Worm (Caenorhabditis elegans) whole organism, L3 larva: ENCODE measurements around the gene C05G5.3.
A peak's percentile ranks its signal among the peaks of the same experiment; 100 is the strongest.

Source experiments
- R02D3.7 ChIP-seq: fragments of 150-350 bp; optimal IDR thresholded peaks from 2 replicates; lab custom pipeline; 2014; ENCODE audit warnings: missing biosample characterization, missing genetic modification characterization
- ZK546.5 ChIP-seq: sonication (generic microtip); optimal IDR thresholded peaks from 2 replicates; lab custom pipeline; 2017; ENCODE audit warnings: missing biosample characterization, missing genetic modification characterization
- aly-2 ChIP-seq: fragments of 150-350 bp; optimal IDR thresholded peaks from 2 replicates; lab custom pipeline; 2014; ENCODE audit warnings: missing biosample characterization, missing genetic modification characterization
- ceh-16 ChIP-seq: sonication (generic microtip); optimal IDR thresholded peaks from 2 replicates; lab custom pipeline; 2017; ENCODE audit warnings: missing biosample characterization, missing genetic modification characterization
- ceh-9 ChIP-seq: sonication (generic microtip); optimal IDR thresholded peaks from 2 replicates; lab custom pipeline; 2018; ENCODE audit warnings: missing biosample characterization, missing genetic modification characterization
- daf-12 ChIP-seq: fragments of 150-350 bp; optimal IDR thresholded peaks from 2 replicates; lab custom pipeline; 2014; ENCODE audit warnings: missing biosample characterization, missing genetic modification reagents, missing genetic modification characterization
- egl-27 ChIP-seq: sonication (generic microtip); optimal IDR thresholded peaks from 4 replicates; lab custom pipeline; 2017; ENCODE audit warnings: missing biosample characterization, missing genetic modification reagents, missing genetic modification characterization
- egl-5 ChIP-seq: fragments of 150-350 bp; optimal IDR thresholded peaks from 2 replicates; lab custom pipeline; 2017; ENCODE audit warnings: missing biosample characterization, missing genetic modification reagents, missing genetic modification characterization, inconsistent platforms
- elt-1 ChIP-seq: fragments of 150-350 bp; optimal IDR thresholded peaks from 2 replicates; lab custom pipeline; 2014; ENCODE audit warnings: missing biosample characterization, missing genetic modification characterization
- elt-2 ChIP-seq: sonication (generic microtip); optimal IDR thresholded peaks from 2 replicates; lab custom pipeline; 2016; ENCODE audit warnings: missing genetic modification reagents, mild to moderate bottlenecking, missing genetic modification characterization, missing compliant biosample characterization
- elt-3 ChIP-seq, 3 experiments: fragments of 150-350 bp in 1 of 3; sonication (generic microtip) in 2 of 3; optimal IDR thresholded peaks; 2 replicates in 2 of 3; 4 replicates in 1 of 3; lab custom pipeline; 2014 to 2017; ENCODE audit warnings: missing biosample characterization in 3 of 3, missing genetic modification characterization in 3 of 3
- eor-1 ChIP-seq, 2 experiments: fragments of 150-350 bp; optimal IDR thresholded peaks; 2 replicates each; lab custom pipeline; 2014 to 2018; ENCODE audit warnings: missing biosample characterization in 2 of 2, missing genetic modification characterization in 2 of 2
- fkh-10 ChIP-seq: sonication (generic microtip); optimal IDR thresholded peaks from 2 replicates; lab custom pipeline; 2017; ENCODE audit warnings: missing biosample characterization, missing genetic modification reagents, missing genetic modification characterization
- fkh-2 ChIP-seq: fragments of 150-350 bp; optimal IDR thresholded peaks from 2 replicates; lab custom pipeline; 2014; ENCODE audit warnings: missing biosample characterization, missing genetic modification reagents, missing genetic modification characterization
- fos-1 ChIP-seq: fragments of 150-350 bp; optimal IDR thresholded peaks from 2 replicates; lab custom pipeline; 2014; ENCODE audit warnings: missing biosample characterization, missing genetic modification characterization
- hmg-11 ChIP-seq: sonication (generic microtip); optimal IDR thresholded peaks from 2 replicates; lab custom pipeline; 2016; ENCODE audit warnings: missing genetic modification characterization, missing compliant biosample characterization
- jun-1 ChIP-seq: fragments of 150-350 bp; optimal IDR thresholded peaks from 2 replicates; lab custom pipeline; 2014; ENCODE audit warnings: missing biosample characterization, missing genetic modification reagents, missing genetic modification characterization
- lin-15B ChIP-seq: fragments of 150-350 bp; optimal IDR thresholded peaks from 2 replicates; lab custom pipeline; 2014; ENCODE audit warnings: missing biosample characterization, missing genetic modification characterization
- lin-39 ChIP-seq: fragments of 150-350 bp; optimal IDR thresholded peaks from 2 replicates; lab custom pipeline; 2018; ENCODE audit warnings: missing biosample characterization, missing genetic modification reagents, missing genetic modification characterization
- mdl-1 ChIP-seq: fragments of 150-350 bp; optimal IDR thresholded peaks from 2 replicates; lab custom pipeline; 2014; ENCODE audit warnings: missing biosample characterization, missing genetic modification characterization
- mml-1 ChIP-seq: fragments of 150-350 bp; sonication (generic microtip); optimal IDR thresholded peaks from 3 replicates; lab custom pipeline; 2014; ENCODE audit warnings: missing biosample characterization, missing genetic modification characterization
- nfya-1 ChIP-seq: sonication (generic microtip); optimal IDR thresholded peaks from 2 replicates; lab custom pipeline; 2017; ENCODE audit warnings: missing genetic modification characterization, mild to moderate bottlenecking, missing compliant biosample characterization, antibody characterized with exemption, moderate library complexity; ENCODE audit not compliant: insufficient read depth
- nhr-11 ChIP-seq: fragments of 150-350 bp; optimal IDR thresholded peaks from 2 replicates; lab custom pipeline; 2014; ENCODE audit warnings: missing biosample characterization, missing genetic modification characterization
- nhr-23 ChIP-seq: fragments of 150-350 bp; optimal IDR thresholded peaks from 2 replicates; lab custom pipeline; 2014; ENCODE audit warnings: missing biosample characterization, missing genetic modification reagents, missing genetic modification characterization
- nhr-25 ChIP-seq: sonication (generic microtip); optimal IDR thresholded peaks from 2 replicates; lab custom pipeline; 2017; ENCODE audit warnings: missing biosample characterization, missing genetic modification characterization
- nhr-28 ChIP-seq: fragments of 150-350 bp; optimal IDR thresholded peaks from 2 replicates; lab custom pipeline; 2014; ENCODE audit warnings: missing biosample characterization, missing genetic modification characterization
- nhr-43 ChIP-seq: sonication (generic microtip); optimal IDR thresholded peaks from 2 replicates; lab custom pipeline; 2016; ENCODE audit warnings: mild to moderate bottlenecking, missing genetic modification characterization, missing compliant biosample characterization; ENCODE audit not compliant: poor library complexity, severe bottlenecking
- nhr-67 ChIP-seq: fragments of 150-350 bp; optimal IDR thresholded peaks from 2 replicates; lab custom pipeline; 2014; ENCODE audit warnings: missing biosample characterization, missing genetic modification characterization
- nhr-76 ChIP-seq: fragments of 150-350 bp; sonication (generic microtip); optimal IDR thresholded peaks from 5 replicates; lab custom pipeline; 2014; ENCODE audit warnings: missing biosample characterization, missing genetic modification characterization
- nhr-77 ChIP-seq: fragments of 150-350 bp; optimal IDR thresholded peaks from 2 replicates; lab custom pipeline; 2014; ENCODE audit warnings: missing biosample characterization, missing genetic modification characterization
- pha-4 ChIP-seq: fragments of 150-350 bp; optimal IDR thresholded peaks from 2 replicates; lab custom pipeline; 2014; ENCODE audit warnings: missing biosample characterization, missing genetic modification reagents, missing genetic modification characterization
- pqm-1 ChIP-seq: fragments of 150-350 bp; optimal IDR thresholded peaks from 2 replicates; lab custom pipeline; 2017; ENCODE audit warnings: missing biosample characterization, missing genetic modification characterization, inconsistent platforms
- sea-2 ChIP-seq: fragments of 150-350 bp; sonication (generic microtip); optimal IDR thresholded peaks from 4 replicates; lab custom pipeline; 2014; ENCODE audit warnings: missing biosample characterization, missing genetic modification reagents, missing genetic modification characterization
- snpc-4 ChIP-seq: fragments of 150-350 bp; optimal IDR thresholded peaks from 2 replicates; lab custom pipeline; 2014; ENCODE audit warnings: missing biosample characterization, missing genetic modification characterization
- tbx-2 ChIP-seq: sonication (generic microtip); optimal IDR thresholded peaks from 2 replicates; lab custom pipeline; 2016; ENCODE audit warnings: mild to moderate bottlenecking, missing genetic modification characterization, missing compliant biosample characterization
- unc-39 ChIP-seq: sonication (generic microtip); optimal IDR thresholded peaks from 4 replicates; lab custom pipeline; 2017; ENCODE audit warnings: missing biosample characterization, missing genetic modification characterization
- unc-62 ChIP-seq: fragments of 150-350 bp; sonication (generic microtip); optimal IDR thresholded peaks from 4 replicates; lab custom pipeline; 2014; ENCODE audit warnings: missing biosample characterization, missing genetic modification reagents, missing genetic modification characterization
- zag-1 ChIP-seq: fragments of 150-350 bp; optimal IDR thresholded peaks from 2 replicates; lab custom pipeline; 2014; ENCODE audit warnings: missing biosample characterization, missing genetic modification characterization
- ztf-11 ChIP-seq: fragments of 150-350 bp; optimal IDR thresholded peaks from 2 replicates; lab custom pipeline; 2014; ENCODE audit warnings: missing biosample characterization, missing genetic modification characterization
- ztf-4 ChIP-seq: fragments of 150-350 bp; optimal IDR thresholded peaks from 2 replicates; lab custom pipeline; 2014; ENCODE audit warnings: missing biosample characterization, missing genetic modification characterization

C05G5.3 gene

ce11 chrX:14786821-14787556 is 35.2 kb upstream of the C05G5.3 start:
- TF ChIP-seq nhr-43 (peak; percentile 59), nhr-25 (tag; lab: Kevin White, UChicago) (peak; percentile 66), elt-2 (tag; lab: Kevin White, UChicago) (peak; percentile 58), nfya-1 (peak; percentile 15), nhr-23 (tag; lab: Kevin White, UChicago) (peak; percentile 23), nhr-28 (no peak), pha-4 (tag; lab: Kevin White, UChicago) (no peak), fkh-10 (no peak), nhr-76 (no peak), jun-1 (tag; lab: Kevin White, UChicago) (peak; percentile 9), mdl-1 (tag; lab: Kevin White, UChicago) (peak; percentile 49)

ce11 chrX:14783434-14784142 is 31.8 kb upstream of the C05G5.3 start:
- no peak for TF ChIP-seq lin-39 (tag; lab: Kevin White, UChicago)
- TF ChIP-seq tbx-2, result no peak
- no peak for TF ChIP-seq eor-1 (tag; optimal IDR thresholded peaks at IDR 0.05; lab: Kevin White, UChicago)
- no peak for TF ChIP-seq nhr-11 (tag; lab: Kevin White, UChicago)
- no peak for TF ChIP-seq nhr-28
- no peak for TF ChIP-seq nhr-67 (tag; lab: Kevin White, UChicago)
- TF ChIP-seq daf-12, result no peak
- TF ChIP-seq mdl-1 (tag; lab: Kevin White, UChicago), result peak; percentile 40
- no peak for TF ChIP-seq ceh-9 (tag; lab: Kevin White, UChicago)
- no peak for TF ChIP-seq snpc-4 (tag; lab: Kevin White, UChicago)
- no peak for TF ChIP-seq ZK546.5 (tag; lab: Kevin White, UChicago)
- no peak for TF ChIP-seq aly-2
- no peak for TF ChIP-seq sea-2 (GFP tag; lab: Kevin White, UChicago)
- TF ChIP-seq unc-39 (tag; lab: Kevin White, UChicago), result no peak
- no peak for TF ChIP-seq egl-5 (tag; lab: Kevin White, UChicago)
- TF ChIP-seq ceh-16 (tag; lab: Kevin White, UChicago), result no peak
- TF ChIP-seq fkh-10, result no peak
- TF ChIP-seq ztf-11 (tag; lab: Kevin White, UChicago), result no peak
- no peak for TF ChIP-seq elt-3 (tag; optimal IDR thresholded peaks at IDR 0.05; lab: Kevin White, UChicago)
- TF ChIP-seq ztf-4 (tag; lab: Kevin White, UChicago), result no peak
- no peak for TF ChIP-seq nhr-25 (tag; lab: Kevin White, UChicago)
- TF ChIP-seq elt-2 (tag; lab: Kevin White, UChicago), result peak; percentile 91
- no peak for TF ChIP-seq nhr-77
- peak; percentile 48 for TF ChIP-seq pqm-1 (tag; lab: Kevin White, UChicago)
- TF ChIP-seq fos-1, result no peak
- TF ChIP-seq hmg-11 (tag; lab: Kevin White, UChicago), result no peak
- no peak for TF ChIP-seq zag-1
- no peak for TF ChIP-seq fkh-2 (tag; lab: Kevin White, UChicago)
- no peak for TF ChIP-seq mml-1 (tag; lab: Kevin White, UChicago)
- no peak for TF ChIP-seq lin-15B (tag; lab: Kevin White, UChicago)
- no peak for TF ChIP-seq R02D3.7 (tag; lab: Kevin White, UChicago)
- TF ChIP-seq egl-27, result no peak
- no peak for TF ChIP-seq unc-62
- TF ChIP-seq jun-1 (tag; lab: Kevin White, UChicago), result peak; percentile 23
- TF ChIP-seq, all 47 proteins: peak for 4

- peak; percentile 35 for TF ChIP-seq nhr-43
- TF ChIP-seq elt-1, result no peak
- TF ChIP-seq nhr-23 (tag; lab: Kevin White, UChicago), result peak; percentile 55
- TF ChIP-seq lin-15B (tag; lab: Kevin White, UChicago), result no peak
Observed at ce11 chrX:14780176-14780575, 28.4 kb upstream of the C05G5.3 start.
